Fruit fly (Drosophila melanogaster) Kc167 (cell line): ENCODE data around the gene rho-5.

Source experiments
- Myc ChIP-seq: fragments of >200 bp; optimal IDR thresholded peaks from 2 replicates; lab custom pipeline; 2017; ENCODE audit warnings: missing external identifiers
- Sin3A ChIP-seq: fragments of >200 bp; optimal IDR thresholded peaks from 2 replicates; lab custom pipeline; 2018; ENCODE audit warnings: missing external identifiers
- h ChIP-seq: fragments of >200 bp; optimal IDR thresholded peaks from 3 replicates; lab custom pipeline; 2018; ENCODE audit warnings: missing external identifiers
- insv ChIP-seq: fragments of >200 bp; optimal IDR thresholded peaks from 3 replicates; lab custom pipeline; 2018; ENCODE audit warnings: missing external identifiers
- psq ChIP-seq: fragments of >200 bp; optimal IDR thresholded peaks from 2 replicates; lab custom pipeline; 2017; ENCODE audit warnings: missing external identifiers

- TF ChIP-seq psq (lab: Kevin White, UChicago) (no peak), h (no peak), Sin3A (no peak), insv (no peak), Myc (no peak)
Observed at dm6 chr2L:10413251-10414127, 39.8 kb upstream of the rho-5 start, which contains the start of the genes CG5355 and Klp31E.
